Fruit fly (Drosophila melanogaster) whole organism, embryonic: ENCODE results near the gene ND-30.

Experiments used
- Asciz ChIP-seq: fragments of 200-800 bp; sonication (Bioruptor generic); optimal IDR thresholded peaks from 2 replicates; lab custom pipeline; 2017; ENCODE audit warnings: missing biosample characterization, mild to moderate bottlenecking, missing genetic modification characterization, missing genetic modification reagents
- Bteb2 ChIP-seq: fragments of 200-800 bp; sonication (Bioruptor generic); optimal IDR thresholded peaks from 2 replicates; lab custom pipeline; 2016; ENCODE audit warnings: missing biosample characterization, missing genetic modification characterization
- C15 ChIP-seq: fragments of 200-800 bp; sonication (Bioruptor generic); IDR thresholded peaks from 3 replicates; pipeline ENCODE4 v1.3.6; 2022; ENCODE audit warnings: missing biosample characterization, missing genetic modification characterization
- CG10366 ChIP-seq: fragments of 200-800 bp; sonication (Bioruptor generic); IDR thresholded peaks from 2 replicates; pipeline ENCODE4 v1.3.6; 2022; ENCODE audit warnings: missing biosample characterization, missing genetic modification characterization
- CG10431 ChIP-seq: fragments of 200-800 bp; sonication (Bioruptor generic); optimal IDR thresholded peaks from 3 replicates; lab custom pipeline; 2018; ENCODE audit warnings: missing biosample characterization, mild to moderate bottlenecking, missing genetic modification characterization
- CG10543 ChIP-seq: fragments of 200-800 bp; sonication (Bioruptor generic); optimal IDR thresholded peaks from 3 replicates; lab custom pipeline; 2017; ENCODE audit warnings: missing biosample characterization, mild to moderate bottlenecking, missing genetic modification characterization, moderate library complexity
- CG12104 ChIP-seq: fragments of 200-800 bp; sonication (Bioruptor generic); optimal IDR thresholded peaks from 3 replicates; lab custom pipeline; 2016; ENCODE audit warnings: missing biosample characterization, missing genetic modification characterization
- CG16815 ChIP-seq: fragments of 200-800 bp; sonication (Bioruptor generic); optimal IDR thresholded peaks from 3 replicates; lab custom pipeline; 2017; ENCODE audit warnings: missing biosample characterization, mild to moderate bottlenecking, missing genetic modification characterization
- CG17802 ChIP-seq: fragments of 200-800 bp; sonication (Bioruptor generic); optimal IDR thresholded peaks from 2 replicates; lab custom pipeline; 2018; ENCODE audit warnings: missing biosample characterization, mild to moderate bottlenecking, missing genetic modification characterization, moderate library complexity
- CG18011 ChIP-seq: fragments of 200-800 bp; sonication (Bioruptor generic); optimal IDR thresholded peaks from 2 replicates; lab custom pipeline; 2017; ENCODE audit warnings: missing biosample characterization, missing genetic modification characterization, mild to moderate bottlenecking, moderate library complexity, missing genotype
- CG18599 ChIP-seq: fragments of 200-800 bp; sonication (Bioruptor generic); optimal IDR thresholded peaks from 3 replicates; lab custom pipeline; 2017; ENCODE audit warnings: missing biosample characterization, missing genetic modification characterization, mild to moderate bottlenecking, moderate library complexity, missing genetic modification reagents
- CG30020 ChIP-seq: fragments of 200-800 bp; optimal IDR thresholded peaks from 2 replicates; lab custom pipeline; 2019; ENCODE audit warnings: missing biosample characterization, mild to moderate bottlenecking, missing genetic modification characterization, moderate library complexity
- CG34224 ChIP-seq: fragments of 200-800 bp; sonication (Bioruptor generic); IDR thresholded peaks from 3 replicates; pipeline ENCODE4 v1.3.6; 2022; ENCODE audit warnings: missing biosample characterization, missing genetic modification characterization; ENCODE audit not compliant: partially characterized antibody
- CG34422 ChIP-seq: fragments of 200-800 bp; sonication (Bioruptor generic); IDR thresholded peaks from 3 replicates; pipeline ENCODE4 v1.3.6; 2022; ENCODE audit warnings: missing biosample characterization, missing genetic modification characterization
- CG43689 ChIP-seq: fragments of 200-800 bp; sonication (Bioruptor generic); IDR thresholded peaks from 2 replicates; pipeline ENCODE4 v1.3.6; 2022; ENCODE audit warnings: missing biosample characterization, missing genetic modification characterization
- CG7271 ChIP-seq: fragments of 200-800 bp; sonication (Bioruptor generic); optimal IDR thresholded peaks from 2 replicates; lab custom pipeline; 2018; ENCODE audit warnings: missing biosample characterization, mild to moderate bottlenecking, missing genetic modification characterization, moderate library complexity
- CG7745 ChIP-seq: fragments of 200-800 bp; sonication (Bioruptor generic); optimal IDR thresholded peaks from 2 replicates; lab custom pipeline; 2018; ENCODE audit warnings: missing biosample characterization, mild to moderate bottlenecking, missing genetic modification characterization, moderate library complexity
- CG7928 ChIP-seq: fragments of 200-800 bp; sonication (Bioruptor generic); optimal IDR thresholded peaks from 2 replicates; lab custom pipeline; 2017; ENCODE audit warnings: missing biosample characterization, mild to moderate bottlenecking, missing genetic modification characterization
- CG9876 ChIP-seq: fragments of 200-800 bp; sonication (Bioruptor generic); optimal IDR thresholded peaks from 2 replicates; lab custom pipeline; 2016; ENCODE audit warnings: missing biosample characterization, missing genetic modification characterization
- CTCF ChIP-seq: fragments of 200-800 bp; sonication (Bioruptor generic); optimal IDR thresholded peaks from 2 replicates; lab custom pipeline; 2017; ENCODE audit warnings: missing biosample characterization, mild to moderate bottlenecking, missing genetic modification characterization, moderate library complexity
- D ChIP-seq, 2 experiments: fragments of 200-800 bp in 1 of 2; fragments of >200 bp in 1 of 2; sonication (Bioruptor generic) in 1 of 2; optimal IDR thresholded peaks; 2 replicates in 1 of 2; 3 replicates in 1 of 2; lab custom pipeline; 2017; ENCODE audit warnings: mild to moderate bottlenecking in 1 of 2, missing biosample characterization in 1 of 2, missing genetic modification characterization in 1 of 2, missing genetic modification reagents in 1 of 2
- E2f1 ChIP-seq: fragments of 200-800 bp; sonication (Bioruptor generic); IDR thresholded peaks from 2 replicates; pipeline ENCODE4 v1.3.6; 2022; ENCODE audit warnings: missing biosample characterization, missing genetic modification characterization
- HmgD ChIP-seq: fragments of 200-800 bp; sonication (Bioruptor generic); optimal IDR thresholded peaks from 3 replicates; lab custom pipeline; 2016; ENCODE audit warnings: missing biosample characterization, missing genetic modification characterization
- HmgZ ChIP-seq: fragments of 200-800 bp; sonication (Bioruptor generic); optimal IDR thresholded peaks from 2 replicates; lab custom pipeline; 2018; ENCODE audit warnings: missing biosample characterization, mild to moderate bottlenecking, missing genetic modification characterization
- Hr3 ChIP-seq: fragments of 200-800 bp; sonication (Bioruptor generic); optimal IDR thresholded peaks from 3 replicates; lab custom pipeline; 2016; ENCODE audit warnings: missing biosample characterization, missing genetic modification characterization
- Oli ChIP-seq: fragments of 200-800 bp; sonication (Bioruptor generic); optimal IDR thresholded peaks from 2 replicates; lab custom pipeline; 2018; ENCODE audit warnings: missing biosample characterization, mild to moderate bottlenecking, missing genetic modification characterization, moderate library complexity
- Rfx ChIP-seq: fragments of 200-800 bp; sonication (Bioruptor generic); IDR thresholded peaks from 2 replicates; pipeline ENCODE4 v1.3.6; 2022; ENCODE audit warnings: missing biosample characterization, missing genetic modification characterization
- Sry-β ChIP-seq: fragments of 200-800 bp; sonication (Bioruptor generic); optimal IDR thresholded peaks from 2 replicates; lab custom pipeline; 2018; ENCODE audit warnings: missing biosample characterization, mild to moderate bottlenecking, missing genetic modification characterization, moderate library complexity
- Sry-δ ChIP-seq: fragments of 200-800 bp; sonication (Bioruptor generic); optimal IDR thresholded peaks from 2 replicates; lab custom pipeline; 2016; ENCODE audit warnings: missing biosample characterization, missing genetic modification characterization
- Trl ChIP-seq, 3 experiments: fragments of >200 bp in 2 of 3; fragments of 200-800 bp in 1 of 3; sonication (Bioruptor generic) in 1 of 3; optimal IDR thresholded peaks; 2 replicates in 1 of 3; 3 replicates in 2 of 3; lab custom pipeline; 2016 to 2017; ENCODE audit warnings: missing biosample characterization in 1 of 3, missing genetic modification characterization in 1 of 3
- bbx ChIP-seq: fragments of 200-800 bp; sonication (Bioruptor generic); IDR thresholded peaks from 2 replicates; pipeline ENCODE4 v1.3.6; 2022; ENCODE audit warnings: missing biosample characterization, missing genetic modification characterization; ENCODE audit not compliant: partially characterized antibody
- ci ChIP-seq: fragments of 200-800 bp; sonication (Bioruptor generic); IDR thresholded peaks from 3 replicates; pipeline ENCODE4 v1.3.6; 2022; ENCODE audit warnings: missing biosample characterization, missing genetic modification characterization
- danr ChIP-seq: fragments of 200-800 bp; sonication (Bioruptor generic); IDR thresholded peaks from 2 replicates; pipeline ENCODE4 v1.3.6; 2022; ENCODE audit warnings: missing biosample characterization, missing genetic modification characterization
- eve ChIP-seq, 2 experiments: fragments of >200 bp; optimal IDR thresholded peaks; 2 replicates each; lab custom pipeline; 2017; ENCODE audit warnings: missing biosample characterization in 2 of 2, missing genetic modification characterization in 2 of 2
- fru ChIP-seq: fragments of >200 bp; optimal IDR thresholded peaks from 2 replicates; lab custom pipeline; 2017
- h ChIP-seq: fragments of >200 bp; optimal IDR thresholded peaks from 2 replicates; lab custom pipeline; 2017
- jigr1 ChIP-seq: fragments of 200-800 bp; sonication (Bioruptor generic); IDR thresholded peaks from 3 replicates; pipeline ENCODE4 v1.3.6; 2022; ENCODE audit warnings: missing biosample characterization, missing genetic modification characterization
- onecut ChIP-seq: fragments of 200-800 bp; sonication (Bioruptor generic); IDR thresholded peaks from 2 replicates; pipeline ENCODE4 v1.3.6; 2022; ENCODE audit warnings: missing biosample characterization, missing genetic modification characterization
- pan ChIP-seq, 4 experiments: fragments of >200 bp in 3 of 4; fragments of 200-800 bp in 1 of 4; sonication (Bioruptor generic) in 1 of 4; optimal IDR thresholded peaks in 3 of 4; IDR thresholded peaks in 1 of 4; 2 replicates each; pipeline versions ENCODE4 v1.3.6 to Lab custom; 2017 to 2022; ENCODE audit warnings: missing biosample characterization in 2 of 4, missing genetic modification characterization in 2 of 4, mixed read lengths in 1 of 4
- pfk ChIP-seq: fragments of 200-800 bp; sonication (Bioruptor generic); optimal IDR thresholded peaks from 2 replicates; lab custom pipeline; 2018; ENCODE audit warnings: missing biosample characterization, mild to moderate bottlenecking, missing genetic modification characterization, moderate library complexity
- sens ChIP-seq: fragments of 200-800 bp; sonication (Bioruptor generic); peaks from one replicate; lab custom pipeline; 2016; ENCODE audit warnings: missing biosample characterization, missing genetic modification characterization
- slbo ChIP-seq: fragments of 200-800 bp; sonication (Bioruptor generic); IDR thresholded peaks from 2 replicates; pipeline ENCODE4 v1.3.6; 2022; ENCODE audit warnings: missing biosample characterization, missing genetic modification characterization
- slp2 ChIP-seq: fragments of 200-800 bp; sonication (Bioruptor generic); optimal IDR thresholded peaks from 2 replicates; lab custom pipeline; 2016; ENCODE audit warnings: missing biosample characterization, missing genetic modification characterization
- sna ChIP-seq: fragments of 200-800 bp; sonication (Bioruptor generic); IDR thresholded peaks from 2 replicates; pipeline ENCODE4 v1.3.6; 2022; ENCODE audit warnings: missing biosample characterization, missing genetic modification characterization; ENCODE audit not compliant: partially characterized antibody
- sr ChIP-seq: fragments of 200-800 bp; sonication (Bioruptor generic); IDR thresholded peaks from 3 replicates; pipeline ENCODE4 v1.3.6; 2022; ENCODE audit warnings: missing biosample characterization, missing genetic modification characterization
- sug ChIP-seq: fragments of 200-800 bp; optimal IDR thresholded peaks from 2 replicates; lab custom pipeline; 2019; ENCODE audit warnings: missing biosample characterization, mild to moderate bottlenecking, missing genetic modification characterization, moderate library complexity
- tin ChIP-seq: fragments of 200-800 bp; sonication (Bioruptor generic); optimal IDR thresholded peaks from 3 replicates; lab custom pipeline; 2016; ENCODE audit warnings: missing biosample characterization, missing genetic modification characterization
- vfl ChIP-seq: fragments of 200-800 bp; sonication (Bioruptor generic); optimal IDR thresholded peaks from 2 replicates; lab custom pipeline; 2016; ENCODE audit warnings: missing biosample characterization, missing genetic modification characterization
- z ChIP-seq: fragments of 200-800 bp; sonication (Bioruptor generic); IDR thresholded peaks from 3 replicates; pipeline ENCODE4 v1.3.6; 2022; ENCODE audit warnings: missing biosample characterization, missing genetic modification characterization
- zfh1 ChIP-seq: fragments of 200-800 bp; sonication (Bioruptor generic); IDR thresholded peaks from 3 replicates; pipeline ENCODE4 v1.3.6; 2022; ENCODE audit warnings: missing biosample characterization, missing genetic modification characterization

The ND-30 gene

DNA sequence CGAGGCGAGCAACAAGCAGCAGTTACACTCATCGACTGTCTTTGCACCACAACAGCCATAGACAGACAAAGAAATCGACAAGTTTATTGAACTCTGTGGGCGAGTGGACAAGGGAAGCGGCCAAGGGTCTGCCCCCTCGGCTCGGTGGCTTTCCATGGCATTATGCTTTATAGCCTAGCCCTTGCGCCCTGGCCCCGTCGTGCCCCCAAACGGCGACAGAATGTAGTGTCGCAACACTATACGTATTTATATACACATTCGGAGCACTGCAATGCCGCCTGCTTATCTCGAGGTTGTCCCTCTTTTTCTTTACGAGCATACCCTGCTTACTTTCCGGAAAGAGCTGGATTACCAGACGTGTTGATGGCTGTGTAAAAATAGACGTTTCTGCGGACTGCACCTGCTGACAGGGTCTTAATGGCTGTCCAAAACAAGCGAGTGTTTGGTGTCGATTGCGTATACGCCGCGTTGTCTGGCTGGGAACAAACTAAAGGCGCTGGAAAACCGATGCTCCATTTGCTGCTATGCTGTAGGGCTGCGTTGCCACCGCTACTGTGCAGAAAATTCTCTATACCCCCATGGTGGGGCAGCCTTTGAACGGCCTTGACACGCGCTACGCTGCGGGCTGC, 36.6 kb downstream of the ND-30 start (continued):
- TF ChIP-seq slp2 (no peak), zfh1 (GFP tag; lab: Robert Waterston, UW) (no peak), fru (lab: Kevin White, UChicago) (no peak), Asciz (GFP tag; lab: Kevin White, UChicago) (no peak), z (GFP tag; lab: Robert Waterston, UW) (0 out of 3 replicates have a peak, but pooled peaks have one; percentile 12), Oli (tag; lab: Kevin White, UChicago) (no peak), HmgZ (tag; lab: Kevin White, UChicago) (no peak), pan (optimal IDR thresholded peaks at IDR 0.05; lab: Kevin White, UChicago) (no peak), pan (GFP tag; optimal IDR thresholded peaks at IDR 0.05 in 1 of 2, IDR thresholded peaks at IDR 0.05 in 1 of 2) (peak in 1 of 2 experiments; percentile 13), CG10431 (GFP tag; lab: Kevin White, UChicago) (no peak), CG34422 (GFP tag; lab: Robert Waterston, UW) (no peak), CG9876 (no peak), Sry-δ (GFP tag; lab: Kevin White, UChicago) (no peak), CG34224 (no peak), CG10543 (peak; percentile 40), slbo (0 out of 2 replicates have a peak, but pooled peaks have one; percentile 3), sens (GFP tag; lab: Kevin White, UChicago) (peak; percentile 53), vfl (GFP tag; lab: Kevin White, UChicago) (no peak), tin (GFP tag; lab: Kevin White, UChicago) (no peak), ci (GFP tag; lab: Robert Waterston, UW) (0 out of 3 replicates have a peak, but pooled peaks have one; percentile 28), Rfx (GFP tag; lab: Robert Waterston, UW) (no peak), CG7745 (tag; lab: Kevin White, UChicago) (no peak), pfk (GFP tag; lab: Kevin White, UChicago) (no peak), h (lab: Kevin White, UChicago) (no peak), Hr3 (no peak), Bteb2 (GFP tag; lab: Kevin White, UChicago) (no peak), CG7928 (GFP tag; lab: Kevin White, UChicago) (no peak), CG16815 (GFP tag; lab: Kevin White, UChicago) (no peak), CG18011 (GFP tag; lab: Kevin White, UChicago) (no peak), CG17802 (tag; lab: Kevin White, UChicago) (peak; percentile 58), C15 (GFP tag; lab: Robert Waterston, UW) (no peak), bbx (GFP tag; lab: Robert Waterston, UW) (no peak), HmgD (GFP tag; lab: Kevin White, UChicago) (no peak), onecut (GFP tag; lab: Robert Waterston, UW) (no peak), E2f1 (GFP tag; lab: Robert Waterston, UW) (no peak), CTCF (GFP tag; lab: Kevin White, UChicago) (no peak), Trl (optimal IDR thresholded peaks at IDR 0.05; lab: Kevin White, UChicago) (no peak), Trl (GFP tag; optimal IDR thresholded peaks at IDR 0.05; lab: Kevin White, UChicago) (no peak), CG7271 (tag; lab: Kevin White, UChicago) (no peak), sna (GFP tag; lab: Robert Waterston, UW) (no peak), danr (GFP tag; lab: Robert Waterston, UW) (no peak), CG18599 (GFP tag; lab: Kevin White, UChicago) (peak; percentile 18), CG43689 (GFP tag; lab: Robert Waterston, UW) (no peak), CG30020 (tag; lab: Kevin White, UChicago) (no peak), jigr1 (no peak), Sry-β (GFP tag; lab: Kevin White, UChicago) (no peak), D (optimal IDR thresholded peaks at IDR 0.05; lab: Kevin White, UChicago) (no peak), D (GFP tag; optimal IDR thresholded peaks at IDR 0.05; lab: Kevin White, UChicago) (no peak), CG12104 (GFP tag; lab: Kevin White, UChicago) (no peak), sr (GFP tag; lab: Robert Waterston, UW) (peak; percentile 66), eve (GFP tag; optimal IDR thresholded peaks at IDR 0.05; lab: Kevin White, UChicago) (no peak), CG10366 (GFP tag; lab: Robert Waterston, UW) (no peak), sug (tag; lab: Kevin White, UChicago) (peak; percentile 73)
